Fruit fly (Drosophila melanogaster) whole organism, embryonic: ENCODE data around the gene Pcd.

Experiments
- ATbp ChIP-seq: fragments of 200-800 bp; sonication (Bioruptor generic); optimal IDR thresholded peaks from 2 replicates; lab custom pipeline; 2017; ENCODE audit warnings: missing biosample characterization, mild to moderate bottlenecking, missing genetic modification characterization, missing genetic modification reagents
- Atf-2 ChIP-seq: fragments of 200-800 bp; sonication (Bioruptor generic); optimal IDR thresholded peaks from 2 replicates; lab custom pipeline; 2016; ENCODE audit warnings: missing biosample characterization, missing genetic modification characterization
- BtbVII ChIP-seq: fragments of 200-800 bp; sonication (Bioruptor generic); optimal IDR thresholded peaks from 3 replicates; lab custom pipeline; 2017; ENCODE audit warnings: missing biosample characterization, mild to moderate bottlenecking, missing genetic modification characterization
- CG10267 ChIP-seq: fragments of 200-800 bp; sonication (Bioruptor generic); optimal IDR thresholded peaks from 2 replicates; lab custom pipeline; 2018; ENCODE audit warnings: missing biosample characterization, mild to moderate bottlenecking, missing genetic modification characterization, moderate library complexity
- CG11398 ChIP-seq: fragments of 200-800 bp; sonication (Bioruptor generic); optimal IDR thresholded peaks from 2 replicates; lab custom pipeline; 2016; ENCODE audit warnings: missing biosample characterization, missing genetic modification characterization
- CG14710 ChIP-seq: fragments of 200-800 bp; sonication (Bioruptor generic); optimal IDR thresholded peaks from 3 replicates; lab custom pipeline; 2019; ENCODE audit warnings: missing biosample characterization, mild to moderate bottlenecking, missing genetic modification characterization, moderate library complexity
- CG1529 ChIP-seq: fragments of 200-800 bp; sonication (Bioruptor generic); optimal IDR thresholded peaks from 3 replicates; lab custom pipeline; 2018; ENCODE audit warnings: missing biosample characterization, missing genetic modification characterization
- CG15696 ChIP-seq: fragments of 200-800 bp; sonication (Bioruptor generic); optimal IDR thresholded peaks from 2 replicates; lab custom pipeline; 2019; ENCODE audit warnings: missing biosample characterization, mild to moderate bottlenecking, missing genetic modification characterization, moderate library complexity
- CG2116 ChIP-seq: fragments of 200-800 bp; sonication (Bioruptor generic); optimal IDR thresholded peaks from 3 replicates; lab custom pipeline; 2018; ENCODE audit warnings: missing biosample characterization, mild to moderate bottlenecking, missing genetic modification characterization
- CG2120 ChIP-seq: fragments of 200-800 bp; sonication (Bioruptor generic); optimal IDR thresholded peaks from 3 replicates; lab custom pipeline; 2016; ENCODE audit warnings: missing biosample characterization, missing genetic modification characterization
- CG2129 ChIP-seq: fragments of 200-800 bp; sonication (Bioruptor generic); IDR thresholded peaks from 2 replicates; pipeline ENCODE4 v1.3.6; 2022; ENCODE audit warnings: missing biosample characterization, missing genetic modification characterization; ENCODE audit not compliant: partially characterized antibody
- CG30431 ChIP-seq: fragments of 200-800 bp; sonication (Bioruptor generic); optimal IDR thresholded peaks from 2 replicates; lab custom pipeline; 2017; ENCODE audit warnings: missing biosample characterization, missing genetic modification characterization
- CG31224 ChIP-seq: fragments of 200-800 bp; sonication (Bioruptor generic); IDR thresholded peaks from 2 replicates; pipeline ENCODE4 v1.3.6; 2022; ENCODE audit warnings: missing biosample characterization, missing genetic modification characterization
- CG3995 ChIP-seq: fragments of 200-800 bp; sonication (Bioruptor generic); optimal IDR thresholded peaks from 3 replicates; lab custom pipeline; 2016; ENCODE audit warnings: missing biosample characterization, missing genetic modification characterization
- CG4617 ChIP-seq: fragments of 200-800 bp; sonication (Bioruptor generic); optimal IDR thresholded peaks from 3 replicates; lab custom pipeline; 2016; ENCODE audit warnings: missing biosample characterization, missing genetic modification characterization, borderline replicate concordance
- CG4820 ChIP-seq: fragments of 200-800 bp; sonication (Bioruptor generic); optimal IDR thresholded peaks from 3 replicates; lab custom pipeline; 2016; ENCODE audit warnings: missing biosample characterization, missing genetic modification characterization
- CG4854 ChIP-seq: fragments of 200-800 bp; sonication (Bioruptor generic); optimal IDR thresholded peaks from 2 replicates; lab custom pipeline; 2016; ENCODE audit warnings: missing biosample characterization, missing genetic modification characterization, inconsistent platforms
- CG9437 ChIP-seq: fragments of 200-800 bp; sonication (Bioruptor generic); optimal IDR thresholded peaks from 2 replicates; lab custom pipeline; 2018; ENCODE audit warnings: missing biosample characterization, mild to moderate bottlenecking, missing genetic modification characterization
- CG9609 ChIP-seq: fragments of 200-800 bp; sonication (Bioruptor generic); optimal IDR thresholded peaks from 3 replicates; lab custom pipeline; 2016; ENCODE audit warnings: missing biosample characterization, missing genetic modification characterization
- D19B ChIP-seq: fragments of 200-800 bp; sonication (Bioruptor generic); optimal IDR thresholded peaks from 2 replicates; lab custom pipeline; 2017; ENCODE audit warnings: missing biosample characterization, mild to moderate bottlenecking, missing genetic modification characterization
- Dbx ChIP-seq: fragments of 200-800 bp; sonication (Bioruptor generic); IDR thresholded peaks from 3 replicates; pipeline ENCODE4 v1.3.6; 2022; ENCODE audit warnings: missing biosample characterization, missing genetic modification characterization
- Elba2 ChIP-seq: fragments of 200-800 bp; sonication (Bioruptor generic); optimal IDR thresholded peaks from 3 replicates; lab custom pipeline; 2016; ENCODE audit warnings: missing biosample characterization, missing genetic modification characterization
- Gsc ChIP-seq: fragments of 200-800 bp; sonication (Bioruptor generic); IDR thresholded peaks from 2 replicates; pipeline ENCODE4 v1.3.6; 2022; ENCODE audit warnings: missing biosample characterization, missing genetic modification characterization
- Hmx ChIP-seq: fragments of 200-800 bp; sonication (Bioruptor generic); optimal IDR thresholded peaks from 2 replicates; lab custom pipeline; 2016; ENCODE audit warnings: missing biosample characterization, missing genetic modification characterization
- Hsf ChIP-seq: fragments of 200-800 bp; sonication (Bioruptor generic); optimal IDR thresholded peaks from 3 replicates; lab custom pipeline; 2016; ENCODE audit warnings: missing biosample characterization, missing genetic modification characterization
- NK7.1 ChIP-seq: fragments of 200-800 bp; sonication (Bioruptor generic); optimal IDR thresholded peaks from 3 replicates; lab custom pipeline; 2016; ENCODE audit warnings: missing biosample characterization, missing genetic modification characterization
- Neu2 ChIP-seq: fragments of 200-800 bp; sonication (Bioruptor generic); optimal IDR thresholded peaks from 3 replicates; lab custom pipeline; 2016; ENCODE audit warnings: missing biosample characterization, missing genetic modification characterization, borderline replicate concordance
- Nf-YB ChIP-seq: fragments of 200-800 bp; sonication (Bioruptor generic); optimal IDR thresholded peaks from 3 replicates; lab custom pipeline; 2019; ENCODE audit warnings: missing biosample characterization, mild to moderate bottlenecking, missing genetic modification characterization, moderate library complexity
- Oaz ChIP-seq: fragments of 200-800 bp; sonication (Bioruptor generic); IDR thresholded peaks from 2 replicates; pipeline ENCODE4 v1.3.6; 2022; ENCODE audit warnings: missing biosample characterization, missing genetic modification characterization
- Sox100B ChIP-seq: fragments of 200-800 bp; sonication (Bioruptor generic); optimal IDR thresholded peaks from 3 replicates; lab custom pipeline; 2018; ENCODE audit warnings: missing biosample characterization, mild to moderate bottlenecking, missing genetic modification characterization
- ab ChIP-seq: fragments of 200-800 bp; sonication (Bioruptor generic); optimal IDR thresholded peaks from 2 replicates; lab custom pipeline; 2016; ENCODE audit warnings: missing biosample characterization, missing genetic modification characterization
- amos ChIP-seq: fragments of 200-800 bp; sonication (Bioruptor generic); IDR thresholded peaks from 2 replicates; pipeline ENCODE4 v1.3.6; 2022; ENCODE audit warnings: missing biosample characterization, missing genetic modification characterization; ENCODE audit not compliant: partially characterized antibody
- ap ChIP-seq: fragments of 200-800 bp; sonication (Bioruptor generic); IDR thresholded peaks from 2 replicates; pipeline ENCODE4 v1.3.6; 2022; ENCODE audit warnings: missing biosample characterization, missing genetic modification characterization
- bigmax ChIP-seq: fragments of 200-800 bp; sonication (Bioruptor generic); optimal IDR thresholded peaks from 2 replicates; lab custom pipeline; 2018; ENCODE audit warnings: missing biosample characterization, mild to moderate bottlenecking, missing genetic modification characterization
- cas ChIP-seq: fragments of 200-800 bp; sonication (Bioruptor generic); IDR thresholded peaks from 2 replicates; pipeline ENCODE4 v1.3.6; 2022; ENCODE audit warnings: missing biosample characterization, missing genetic modification characterization
- cato ChIP-seq: fragments of 200-800 bp; sonication (Bioruptor generic); optimal IDR thresholded peaks from 2 replicates; lab custom pipeline; 2016; ENCODE audit warnings: missing biosample characterization, missing genetic modification characterization, borderline replicate concordance
- cg ChIP-seq: fragments of 200-800 bp; sonication (Bioruptor generic); optimal IDR thresholded peaks from 3 replicates; lab custom pipeline; 2019; ENCODE audit warnings: missing biosample characterization, mild to moderate bottlenecking, missing genetic modification characterization, moderate library complexity
- chinmo ChIP-seq: fragments of 200-800 bp; sonication (Bioruptor generic); IDR thresholded peaks from 4 replicates; pipeline ENCODE4 v1.3.6; 2022; ENCODE audit warnings: missing biosample characterization, missing genetic modification characterization; ENCODE audit not compliant: partially characterized antibody
- eve ChIP-seq, 2 experiments: fragments of >200 bp; optimal IDR thresholded peaks; 2 replicates each; lab custom pipeline; 2017; ENCODE audit warnings: missing biosample characterization in 2 of 2, missing genetic modification characterization in 2 of 2
- fu2 ChIP-seq: fragments of 200-800 bp; sonication (Bioruptor generic); optimal IDR thresholded peaks from 2 replicates; lab custom pipeline; 2016; ENCODE audit warnings: missing biosample characterization, missing genetic modification characterization
- gsb ChIP-seq: fragments of 200-800 bp; sonication (Bioruptor generic); IDR thresholded peaks from 2 replicates; pipeline ENCODE4 v1.3.6; 2022; ENCODE audit warnings: missing biosample characterization, missing genetic modification characterization
- hbn ChIP-seq: fragments of 200-800 bp; sonication (Bioruptor generic); IDR thresholded peaks from 2 replicates; pipeline ENCODE4 v1.3.6; 2022; ENCODE audit warnings: missing biosample characterization, missing genetic modification characterization; ENCODE audit not compliant: partially characterized antibody
- org-1 ChIP-seq: fragments of 200-800 bp; sonication (Bioruptor generic); optimal IDR thresholded peaks from 2 replicates; lab custom pipeline; 2017; ENCODE audit warnings: missing biosample characterization, missing genetic modification characterization
- peb ChIP-seq: fragments of 200-800 bp; sonication (Bioruptor generic); IDR thresholded peaks from 2 replicates; pipeline ENCODE4 v1.3.6; 2022; ENCODE audit warnings: missing biosample characterization, missing genetic modification characterization
- phol ChIP-seq: fragments of 200-800 bp; sonication (Bioruptor generic); optimal IDR thresholded peaks from 3 replicates; lab custom pipeline; 2018; ENCODE audit warnings: missing biosample characterization, mild to moderate bottlenecking, missing genetic modification characterization, moderate library complexity
- sd ChIP-seq: fragments of 200-800 bp; sonication (Bioruptor generic); optimal IDR thresholded peaks from 3 replicates; lab custom pipeline; 2018; ENCODE audit warnings: missing biosample characterization, mild to moderate bottlenecking, missing genetic modification characterization, moderate library complexity
- sob ChIP-seq: fragments of 200-800 bp; sonication (Bioruptor generic); IDR thresholded peaks from 2 replicates; pipeline ENCODE4 v1.3.6; 2022; ENCODE audit warnings: missing biosample characterization, missing genetic modification characterization
- sqz ChIP-seq: fragments of 200-800 bp; sonication (Bioruptor generic); optimal IDR thresholded peaks from 3 replicates; lab custom pipeline; 2018; ENCODE audit warnings: missing biosample characterization, mild to moderate bottlenecking, missing genetic modification characterization
- tgo ChIP-seq: fragments of 200-800 bp; sonication (Bioruptor generic); IDR thresholded peaks from 3 replicates; pipeline ENCODE4 v1.3.6; 2022; ENCODE audit warnings: missing biosample characterization, missing genetic modification characterization
- vnd ChIP-seq: fragments of 200-800 bp; sonication (Bioruptor generic); IDR thresholded peaks from 3 replicates; pipeline ENCODE4 v1.3.6; 2022; ENCODE audit warnings: missing biosample characterization, missing genetic modification characterization; ENCODE audit not compliant: partially characterized antibody

The Pcd gene

DNA sequence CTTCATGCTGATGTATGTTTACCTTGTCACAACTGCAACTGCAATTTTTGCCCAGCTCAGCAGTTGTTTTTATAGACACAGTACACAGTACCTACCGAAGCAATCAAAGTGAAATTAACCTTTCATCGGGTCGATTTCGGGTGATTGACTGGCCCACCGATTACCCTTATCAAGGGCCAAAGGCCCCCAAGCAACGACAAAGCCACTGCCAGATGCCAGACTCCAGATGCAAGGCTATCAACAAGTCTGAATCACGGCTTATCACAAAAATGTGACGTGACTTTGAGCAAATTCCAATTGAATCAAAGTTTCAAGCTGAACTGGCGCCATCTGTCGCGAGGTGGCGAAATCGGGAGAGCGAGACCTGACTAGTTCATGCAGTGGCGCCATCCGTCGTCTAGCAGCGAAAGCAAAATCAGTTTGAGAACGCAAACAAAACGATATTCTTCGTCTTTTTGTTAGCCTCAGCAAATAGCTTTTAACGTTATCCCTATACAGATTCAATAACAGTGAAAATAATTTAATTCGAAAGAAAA, 6.1 kb upstream of the Pcd start, which contains the start of gene Obp99b (continued):
- TF ChIP-seq D19B, result peak; percentile 54
- peak; percentile 23 for TF ChIP-seq CG2116 (GFP tag; lab: Kevin White, UChicago)
- TF ChIP-seq hbn, result no peak
- peak; percentile 77 for TF ChIP-seq Atf-2 (GFP tag; lab: Kevin White, UChicago)
- peak; percentile 74 for TF ChIP-seq ap (GFP tag; lab: Robert Waterston, UW)
- TF ChIP-seq tgo, result peak; percentile 68
- peak; percentile 25 for TF ChIP-seq sd (tag; lab: Kevin White, UChicago)
- TF ChIP-seq Dbx, result peak; percentile 68; the same call in 2 of the 3 replicates
- TF ChIP-seq Neu2 (GFP tag; lab: Kevin White, UChicago), result peak; percentile 34
- peak; percentile 61; the same call in 1 of the 4 replicates for TF ChIP-seq chinmo (GFP tag; lab: Robert Waterston, UW)
- peak; percentile 66 for TF ChIP-seq CG4854 (GFP tag; lab: Kevin White, UChicago)
- peak; percentile 41 for TF ChIP-seq cato
- TF ChIP-seq BtbVII, result peak; percentile 79
- TF ChIP-seq CG1529 (GFP tag; lab: Kevin White, UChicago), result peak; percentile 83
- peak; percentile 46 for TF ChIP-seq CG10267 (tag; lab: Kevin White, UChicago)
- TF ChIP-seq phol, result peak; percentile 51
- peak; percentile 59 for TF ChIP-seq Oaz (GFP tag; lab: Robert Waterston, UW)
- TF ChIP-seq cg (GFP tag; lab: Kevin White, UChicago), result no peak
- peak; percentile 84 for TF ChIP-seq Hsf
- TF ChIP-seq Elba2 (GFP tag; lab: Kevin White, UChicago), result peak; percentile 62
- peak; percentile 58 for TF ChIP-seq CG11398 (GFP tag; lab: Kevin White, UChicago)
- TF ChIP-seq cas, result 0 out of 2 replicates have a peak, but pooled peaks have one; percentile 20
- no peak for TF ChIP-seq CG3995
- TF ChIP-seq CG2129 (GFP tag; lab: Robert Waterston, UW), result no peak
- no peak for TF ChIP-seq vnd (GFP tag; lab: Robert Waterston, UW)
- peak; percentile 40 for TF ChIP-seq Nf-YB (GFP tag; lab: Kevin White, UChicago)
- peak; percentile 60 for TF ChIP-seq CG9437
- TF ChIP-seq peb, result peak; percentile 30; the same call in 1 of the 2 replicates
- TF ChIP-seq sob, result peak; percentile 79
- no peak for TF ChIP-seq Gsc (GFP tag; lab: Robert Waterston, UW)
- peak; percentile 56 for TF ChIP-seq org-1 (GFP tag; lab: Kevin White, UChicago)
- no peak for TF ChIP-seq eve (GFP tag; optimal IDR thresholded peaks at IDR 0.05; lab: Kevin White, UChicago)
- TF ChIP-seq CG9609 (GFP tag; lab: Kevin White, UChicago), result peak; percentile 76
- peak; percentile 32 for TF ChIP-seq bigmax (GFP tag; lab: Kevin White, UChicago)
- peak; percentile 76 for TF ChIP-seq CG4820 (GFP tag; lab: Kevin White, UChicago)
- peak; percentile 27 for TF ChIP-seq CG4617 (GFP tag; lab: Kevin White, UChicago)
- TF ChIP-seq sqz (GFP tag; lab: Kevin White, UChicago), result peak; percentile 85
- TF ChIP-seq amos, result no peak
- TF ChIP-seq CG31224 (GFP tag; lab: Robert Waterston, UW), result peak; percentile 58; the same call in 1 of the 2 replicates
- TF ChIP-seq gsb, result peak; percentile 63
- TF ChIP-seq CG15696 (tag; lab: Kevin White, UChicago), result peak; percentile 67
- no peak for TF ChIP-seq CG2120 (GFP tag; lab: Kevin White, UChicago)
- no peak for TF ChIP-seq Hmx (GFP tag; lab: Kevin White, UChicago)
- no peak for TF ChIP-seq ab (GFP tag; lab: Kevin White, UChicago)
- TF ChIP-seq Sox100B (GFP tag; lab: Kevin White, UChicago), result peak; percentile 69
- peak; percentile 83 for TF ChIP-seq CG30431 (GFP tag; lab: Kevin White, UChicago)
- TF ChIP-seq ATbp (GFP tag; lab: Kevin White, UChicago), result peak; percentile 82
- TF ChIP-seq fu2 (GFP tag; lab: Kevin White, UChicago), result peak; percentile 13
- peak; percentile 42 for TF ChIP-seq CG14710 (tag; lab: Kevin White, UChicago)
- peak; percentile 70 for TF ChIP-seq NK7.1
